Worm (Caenorhabditis elegans) whole organism, late embryonic: Measurements from ENCODE around the gene sam-10.

Experiments
- C08G9.2 ChIP-seq: sonication (generic microtip); optimal IDR thresholded peaks from 2 replicates; lab custom pipeline; 2016; ENCODE audit warnings: mild to moderate bottlenecking, missing genetic modification characterization, moderate library complexity, missing compliant biosample characterization
- C38D4.7 ChIP-seq: fragments of 200-800 bp; sonication (Bioruptor generic); optimal IDR thresholded peaks from 2 replicates; lab custom pipeline; 2018; ENCODE audit warnings: mild to moderate bottlenecking, missing genetic modification characterization, moderate library complexity, missing compliant biosample characterization
- F13H6.1 ChIP-seq: sonication (generic microtip); optimal IDR thresholded peaks from 2 replicates; lab custom pipeline; 2016; ENCODE audit warnings: missing genetic modification characterization, missing compliant biosample characterization
- K02D7.2 ChIP-seq: sonication (generic microtip); optimal IDR thresholded peaks from 2 replicates; lab custom pipeline; 2017; ENCODE audit warnings: mild to moderate bottlenecking, missing genetic modification characterization, missing compliant biosample characterization
- K09A11.1 ChIP-seq: sonication (generic microtip); optimal IDR thresholded peaks from 2 replicates; lab custom pipeline; 2017; ENCODE audit warnings: antibody characterized with exemption, mild to moderate bottlenecking, missing genetic modification characterization, missing compliant biosample characterization; ENCODE audit not compliant: insufficient read depth
- T23F11.4 ChIP-seq: fragments of 200-800 bp; sonication (Bioruptor generic); optimal IDR thresholded peaks from 2 replicates; lab custom pipeline; 2018; ENCODE audit warnings: mild to moderate bottlenecking, missing genetic modification characterization, missing compliant biosample characterization
- Y22D7AL.16 ChIP-seq: sonication (generic microtip); optimal IDR thresholded peaks from 2 replicates; lab custom pipeline; 2016; ENCODE audit warnings: missing genetic modification characterization, missing compliant biosample characterization
- ahr-1 ChIP-seq: sonication (generic microtip); optimal IDR thresholded peaks from 2 replicates; lab custom pipeline; 2016; ENCODE audit warnings: missing genetic modification characterization, missing compliant biosample characterization
- ceh-14 ChIP-seq: sonication (generic microtip); optimal IDR thresholded peaks from 2 replicates; lab custom pipeline; 2016; ENCODE audit warnings: missing genotype, missing genetic modification characterization, missing compliant biosample characterization
- ceh-18 ChIP-seq: sonication (generic microtip); optimal IDR thresholded peaks from 2 replicates; lab custom pipeline; 2016; ENCODE audit warnings: missing genetic modification characterization, missing compliant biosample characterization
- ceh-19 ChIP-seq: fragments of 200-800 bp; sonication (Bioruptor generic); optimal IDR thresholded peaks from 2 replicates; lab custom pipeline; 2018; ENCODE audit warnings: mild to moderate bottlenecking, missing genetic modification characterization, missing compliant biosample characterization
- ceh-30 ChIP-seq: fragments of 150-350 bp; optimal IDR thresholded peaks from 2 replicates; lab custom pipeline; 2014; ENCODE audit warnings: missing biosample characterization, missing genetic modification characterization
- ceh-34 ChIP-seq: sonication (generic microtip); optimal IDR thresholded peaks from 2 replicates; lab custom pipeline; 2016; ENCODE audit warnings: mild to moderate bottlenecking, missing genetic modification characterization, missing compliant biosample characterization
- ceh-45 ChIP-seq: fragments of 200-800 bp; sonication (Bioruptor generic); IDR thresholded peaks from 2 replicates; pipeline ENCODE4 v1.3.6; 2022; ENCODE audit warnings: missing genetic modification reagents, missing genetic modification characterization, missing compliant biosample characterization
- ceh-48 ChIP-seq: sonication (generic microtip); optimal IDR thresholded peaks from 2 replicates; lab custom pipeline; 2016; ENCODE audit warnings: missing genetic modification characterization, inconsistent platforms, missing compliant biosample characterization
- ceh-6 ChIP-seq: fragments of 200-800 bp; sonication (Bioruptor generic); optimal IDR thresholded peaks from 2 replicates; lab custom pipeline; 2018; ENCODE audit warnings: mild to moderate bottlenecking, missing genetic modification characterization, missing compliant biosample characterization
- ceh-9 ChIP-seq: sonication (generic microtip); optimal IDR thresholded peaks from 2 replicates; lab custom pipeline; 2016; ENCODE audit warnings: mild to moderate bottlenecking, missing genetic modification characterization, inconsistent platforms, missing compliant biosample characterization
- che-1 ChIP-seq: sonication (generic microtip); optimal IDR thresholded peaks from 2 replicates; lab custom pipeline; 2016; ENCODE audit warnings: mild to moderate bottlenecking, missing genetic modification characterization, missing compliant biosample characterization
- dmd-4 ChIP-seq: sonication (generic microtip); optimal IDR thresholded peaks from 2 replicates; lab custom pipeline; 2016; ENCODE audit warnings: borderline replicate concordance, missing genetic modification characterization, missing compliant biosample characterization
- dve-1 ChIP-seq: sonication (generic microtip); optimal IDR thresholded peaks from 2 replicates; lab custom pipeline; 2017; ENCODE audit warnings: antibody characterized with exemption, mild to moderate bottlenecking, missing genetic modification characterization, missing compliant biosample characterization
- elt-2 ChIP-seq: sonication (generic microtip); optimal IDR thresholded peaks from 2 replicates; lab custom pipeline; 2016; ENCODE audit warnings: missing genetic modification reagents, missing genetic modification characterization, missing compliant biosample characterization
- elt-4 ChIP-seq: sonication (generic microtip); optimal IDR thresholded peaks from 2 replicates; lab custom pipeline; 2016; ENCODE audit warnings: missing genetic modification characterization, missing compliant biosample characterization
- fax-1 ChIP-seq: sonication (generic microtip); optimal IDR thresholded peaks from 2 replicates; lab custom pipeline; 2016; ENCODE audit warnings: missing genotype, missing genetic modification characterization, missing compliant biosample characterization
- fkh-10 ChIP-seq: fragments of 150-350 bp; optimal IDR thresholded peaks from 2 replicates; lab custom pipeline; 2014; ENCODE audit warnings: missing biosample characterization, missing genetic modification reagents, missing genetic modification characterization
- fkh-6 ChIP-seq: sonication (generic microtip); optimal IDR thresholded peaks from 2 replicates; lab custom pipeline; 2016; ENCODE audit warnings: missing genetic modification characterization, missing compliant biosample characterization
- hlh-13 ChIP-seq: fragments of 200-800 bp; sonication (Bioruptor generic); optimal IDR thresholded peaks from 2 replicates; lab custom pipeline; 2018; ENCODE audit warnings: mild to moderate bottlenecking, missing genetic modification characterization, missing compliant biosample characterization
- hlh-15 ChIP-seq: sonication (generic microtip); optimal IDR thresholded peaks from 2 replicates; lab custom pipeline; 2016; ENCODE audit warnings: missing genetic modification characterization, missing compliant biosample characterization
- hlh-30 ChIP-seq: sonication (generic microtip); optimal IDR thresholded peaks from 2 replicates; lab custom pipeline; 2017; ENCODE audit warnings: antibody characterized with exemption, missing genetic modification characterization, missing compliant biosample characterization; ENCODE audit not compliant: insufficient read depth
- hlh-6 ChIP-seq: sonication (generic microtip); optimal IDR thresholded peaks from 2 replicates; lab custom pipeline; 2016; ENCODE audit warnings: missing genotype, missing genetic modification characterization, missing compliant biosample characterization
- hlh-8 ChIP-seq: sonication (generic microtip); optimal IDR thresholded peaks from 2 replicates; lab custom pipeline; 2016; ENCODE audit warnings: missing genotype, missing genetic modification characterization, missing compliant biosample characterization
- lim-6 ChIP-seq: sonication (generic microtip); optimal IDR thresholded peaks from 2 replicates; lab custom pipeline; 2016; ENCODE audit warnings: missing genetic modification characterization, missing compliant biosample characterization
- lin-11 ChIP-seq: fragments of 200-800 bp; sonication (Bioruptor generic); optimal IDR thresholded peaks from 2 replicates; lab custom pipeline; 2018; ENCODE audit warnings: mild to moderate bottlenecking, missing genetic modification characterization, missing compliant biosample characterization
- madf-2 ChIP-seq: sonication (generic microtip); optimal IDR thresholded peaks from 2 replicates; lab custom pipeline; 2017; ENCODE audit warnings: missing genetic modification characterization, missing compliant biosample characterization
- npax-4 ChIP-seq: sonication (generic microtip); optimal IDR thresholded peaks from 2 replicates; lab custom pipeline; 2016; ENCODE audit warnings: missing genetic modification characterization, missing compliant biosample characterization
- odd-2 ChIP-seq: sonication (generic microtip); optimal IDR thresholded peaks from 2 replicates; lab custom pipeline; 2017; ENCODE audit warnings: antibody characterized with exemption, mild to moderate bottlenecking, missing genetic modification characterization, missing compliant biosample characterization
- pag-3 ChIP-seq: sonication (generic microtip); optimal IDR thresholded peaks from 2 replicates; lab custom pipeline; 2016; ENCODE audit warnings: missing compliant biosample characterization, missing genetic modification characterization, borderline replicate concordance
- pat-9 ChIP-seq: fragments of 200-800 bp; sonication (Bioruptor generic); optimal IDR thresholded peaks from 2 replicates; lab custom pipeline; 2018; ENCODE audit warnings: mild to moderate bottlenecking, missing genetic modification characterization, moderate library complexity, missing compliant biosample characterization
- pax-1 ChIP-seq: fragments of 150-350 bp; optimal IDR thresholded peaks from 2 replicates; lab custom pipeline; 2014; ENCODE audit warnings: missing biosample characterization, missing genetic modification characterization
- pha-2 ChIP-seq: sonication (generic microtip); optimal IDR thresholded peaks from 2 replicates; lab custom pipeline; 2017; ENCODE audit warnings: mild to moderate bottlenecking, missing genetic modification characterization, missing compliant biosample characterization
- pros-1 ChIP-seq: fragments of 150-350 bp; optimal IDR thresholded peaks from 2 replicates; lab custom pipeline; 2014; ENCODE audit warnings: missing biosample characterization, missing genetic modification reagents, missing genetic modification characterization
- rnt-1 ChIP-seq: sonication (generic microtip); optimal IDR thresholded peaks from 2 replicates; lab custom pipeline; 2016; ENCODE audit warnings: missing genetic modification characterization, missing compliant biosample characterization
- sdc-2 ChIP-seq: sonication (generic microtip); optimal IDR thresholded peaks from 2 replicates; lab custom pipeline; 2016; ENCODE audit warnings: missing genotype, missing genetic modification characterization, missing compliant biosample characterization
- sox-2 ChIP-seq: fragments of 200-800 bp; sonication (Bioruptor generic); IDR thresholded peaks from 2 replicates; pipeline ENCODE4 v1.3.6; 2022; ENCODE audit warnings: missing genetic modification reagents, missing genetic modification characterization, missing compliant biosample characterization
- syd-9 ChIP-seq: sonication (generic microtip); optimal IDR thresholded peaks from 2 replicates; lab custom pipeline; 2016; ENCODE audit warnings: mild to moderate bottlenecking, missing genetic modification characterization, moderate library complexity, missing compliant biosample characterization
- tbx-2 ChIP-seq: sonication (generic microtip); optimal IDR thresholded peaks from 2 replicates; lab custom pipeline; 2016; ENCODE audit warnings: missing genetic modification characterization, missing compliant biosample characterization
- tbx-7 ChIP-seq: sonication (generic microtip); optimal IDR thresholded peaks from 2 replicates; lab custom pipeline; 2016; ENCODE audit warnings: missing genotype, missing genetic modification characterization, missing compliant biosample characterization
- ttx-3 ChIP-seq: sonication (generic microtip); optimal IDR thresholded peaks from 2 replicates; lab custom pipeline; 2016; ENCODE audit warnings: missing genetic modification reagents, missing genetic modification characterization, missing compliant biosample characterization
- unc-3 ChIP-seq, 2 experiments: fragments of 200-800 bp in 1 of 2; sonication (Bioruptor generic) in 1 of 2; sonication (generic microtip) in 1 of 2; conservative IDR thresholded peaks in 1 of 2; optimal IDR thresholded peaks in 1 of 2; 2 replicates each; pipeline versions ENCODE4 v1.3.6 to Lab custom; 2016 to 2022; ENCODE audit warnings: missing compliant biosample characterization in 2 of 2, missing genetic modification characterization in 2 of 2, missing genetic modification reagents in 1 of 2
- unc-42 ChIP-seq: sonication (generic microtip); optimal IDR thresholded peaks from 2 replicates; lab custom pipeline; 2016; ENCODE audit warnings: missing genotype, missing genetic modification characterization, missing compliant biosample characterization
- unc-86 ChIP-seq: sonication (generic microtip); optimal IDR thresholded peaks from 2 replicates; lab custom pipeline; 2016; ENCODE audit warnings: missing genetic modification characterization, missing compliant biosample characterization
- zip-5 ChIP-seq: sonication (generic microtip); optimal IDR thresholded peaks from 2 replicates; lab custom pipeline; 2016; ENCODE audit warnings: missing genetic modification characterization, missing compliant biosample characterization

Gene sam-10

DNA sequence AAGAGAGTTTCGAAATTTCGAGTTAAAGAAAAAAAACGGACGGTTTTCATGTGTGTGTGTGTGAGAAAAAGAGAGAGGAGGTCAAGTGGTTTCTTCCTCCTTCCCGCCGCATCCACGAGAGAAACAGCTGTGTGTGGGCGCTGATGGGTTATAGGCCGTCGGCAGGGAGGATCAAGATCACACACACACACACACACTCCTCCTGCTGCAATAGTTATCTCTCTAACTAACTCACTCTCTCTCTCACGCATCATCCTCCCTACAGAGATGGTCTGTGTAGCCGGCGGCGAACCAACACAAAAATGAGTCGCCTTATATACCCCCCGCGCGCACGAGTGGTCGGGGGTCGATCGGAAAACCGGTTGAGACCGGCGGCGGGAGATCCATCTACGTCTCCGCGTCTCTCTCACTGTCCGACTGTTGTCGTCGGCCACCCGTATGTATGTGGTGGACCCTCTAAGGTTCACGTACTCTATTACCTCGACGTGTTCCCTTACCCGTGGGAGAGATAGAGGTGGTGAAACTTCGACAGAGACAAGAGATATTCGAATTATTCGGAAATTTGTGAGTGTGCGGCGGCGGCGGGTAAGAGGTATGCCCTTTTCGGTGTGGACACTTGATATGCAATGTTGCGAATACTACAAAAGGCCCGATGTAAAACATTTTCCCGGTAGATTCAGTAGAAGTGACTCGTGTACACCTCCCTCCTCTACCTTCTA is 38.8 kb downstream of the sam-10 start:
- TF ChIP-seq lim-6 (tag; lab: Kevin White, UChicago) (no peak), fkh-6 (tag; lab: Kevin White, UChicago) (no peak), unc-42 (tag; lab: Kevin White, UChicago) (no peak), lin-11 (tag; lab: Kevin White, UChicago) (no peak), elt-2 (tag; lab: Kevin White, UChicago) (no peak), madf-2 (tag; lab: Kevin White, UChicago) (no peak), ceh-18 (peak; percentile 71), ceh-14 (tag; lab: Kevin White, UChicago) (peak; percentile 0), elt-4 (tag; lab: Kevin White, UChicago) (no peak), fax-1 (tag; lab: Kevin White, UChicago) (no peak), C38D4.7 (no peak), sdc-2 (no peak), ttx-3 (tag; lab: Kevin White, UChicago) (no peak), Y22D7AL.16 (tag; lab: Kevin White, UChicago) (no peak), pha-2 (tag; lab: Kevin White, UChicago) (peak; percentile 43), ceh-48 (tag; lab: Kevin White, UChicago) (no peak), tbx-7 (tag; lab: Kevin White, UChicago) (no peak), unc-3 (GFP tag; conservative IDR thresholded peaks at IDR 0.05; lab: Robert Waterston, UW) (no peak), unc-3 (tag; optimal IDR thresholded peaks at IDR 0.05; lab: Kevin White, UChicago) (no peak), zip-5 (tag; lab: Kevin White, UChicago) (peak; percentile 15), ceh-6 (GFP tag; lab: Kevin White, UChicago) (no peak), ahr-1 (tag; lab: Kevin White, UChicago) (no peak), dve-1 (tag; lab: Kevin White, UChicago) (peak; percentile 48), ceh-30 (no peak), unc-86 (no peak), T23F11.4 (GFP tag; lab: Kevin White, UChicago) (peak; percentile 15), che-1 (tag; lab: Kevin White, UChicago) (no peak), ceh-45 (GFP tag; lab: Robert Waterston, UW) (no peak), ceh-19 (no peak), ceh-9 (tag; lab: Kevin White, UChicago) (no peak), F13H6.1 (tag; lab: Kevin White, UChicago) (peak; percentile 69), fkh-10 (GFP tag; lab: Kevin White, UChicago) (no peak), hlh-8 (tag; lab: Kevin White, UChicago) (no peak), syd-9 (tag; lab: Kevin White, UChicago) (no peak), rnt-1 (tag; lab: Kevin White, UChicago) (peak; percentile 67), hlh-15 (tag; lab: Kevin White, UChicago) (no peak), pax-1 (tag; lab: Kevin White, UChicago) (no peak), npax-4 (tag; lab: Kevin White, UChicago) (no peak), pros-1 (tag; lab: Kevin White, UChicago) (peak; percentile 47), K02D7.2 (tag; lab: Kevin White, UChicago) (no peak), pat-9 (tag; lab: Kevin White, UChicago) (peak; percentile 25), odd-2 (tag; lab: Kevin White, UChicago) (no peak), sox-2 (GFP tag; lab: Robert Waterston, UW) (no peak), dmd-4 (no peak), tbx-2 (tag; lab: Kevin White, UChicago) (peak; percentile 81), hlh-13 (no peak), pag-3 (tag; lab: Kevin White, UChicago) (no peak), ceh-34 (peak; percentile 63), hlh-30 (tag; lab: Kevin White, UChicago) (peak; percentile 70), K09A11.1 (tag; lab: Kevin White, UChicago) (peak; percentile 58), hlh-6 (tag; lab: Kevin White, UChicago) (no peak), C08G9.2 (no peak)
